Fruit fly (Drosophila melanogaster) Kc167 (cell line): ENCODE results near the gene Rph.

Source experiments
- Myc ChIP-seq: fragments of >200 bp; optimal IDR thresholded peaks from 2 replicates; lab custom pipeline; 2017; ENCODE audit warnings: missing external identifiers
- Sin3A ChIP-seq: fragments of >200 bp; optimal IDR thresholded peaks from 2 replicates; lab custom pipeline; 2018; ENCODE audit warnings: missing external identifiers
- insv ChIP-seq: fragments of >200 bp; optimal IDR thresholded peaks from 3 replicates; lab custom pipeline; 2018; ENCODE audit warnings: missing external identifiers
- ttk ChIP-seq: sonication (Bioruptor generic); optimal IDR thresholded peaks from 2 replicates; lab custom pipeline; 2017; ENCODE audit warnings: missing external identifiers

dm6 chrX:10771856-10772592 is 14.6 kb upstream of the Rph start, which contains the start of gene CG15211:
- TF ChIP-seq Sin3A (lab: Kevin White, UChicago) = no peak
- no peak for TF ChIP-seq ttk (lab: Kevin White, UChicago)
- TF ChIP-seq insv (lab: Kevin White, UChicago) = peak; percentile 37
- TF ChIP-seq Myc (lab: Kevin White, UChicago) = no peak
